Fruit fly (Drosophila melanogaster): ENCODE measurements around the gene Tpr2.
A peak's percentile ranks its signal among the peaks of the same experiment; 100 is the strongest.

Gene Tpr2

dm6 chr2L:16476517-16476916, 14.8 kb upstream of the Tpr2 start:
- TF ChIP-seq CG8478 (optimal IDR thresholded peaks at IDR 0.05) (no peak), Dll (optimal IDR thresholded peaks at IDR 0.05) (no peak), EcR (GFP tag; optimal IDR thresholded peaks at IDR 0.05) (no peak), psq (optimal IDR thresholded peaks at IDR 0.05) (no peak), usp (GFP tag; optimal IDR thresholded peaks at IDR 0.05) (no peak), pan (optimal IDR thresholded peaks at IDR 0.05) (no peak)

- TF ChIP-seq EcR (GFP tag; optimal IDR thresholded peaks at IDR 0.05) = no peak
- no peak for TF ChIP-seq pan (optimal IDR thresholded peaks at IDR 0.05)
- no peak for TF ChIP-seq Dll (optimal IDR thresholded peaks at IDR 0.05)
- no peak for TF ChIP-seq psq (optimal IDR thresholded peaks at IDR 0.05)
- TF ChIP-seq usp (GFP tag; optimal IDR thresholded peaks at IDR 0.05) = no peak
- TF ChIP-seq CG8478 (optimal IDR thresholded peaks at IDR 0.05) = peak; percentile 30
These were observed 5.7 kb upstream of the Tpr2 start, which contains the start of gene dac for dm6 chr2L:16485643-16486000. Gene dac (minus strand): TSS chr2L:16485998.

dm6 chr2L:16486001-16486793, 5.1 kb upstream of the Tpr2 start:
- TF ChIP-seq EcR (GFP tag; optimal IDR thresholded peaks at IDR 0.05) = no peak
- no peak for TF ChIP-seq psq (optimal IDR thresholded peaks at IDR 0.05)
- TF ChIP-seq CG8478 (optimal IDR thresholded peaks at IDR 0.05) = peak; percentile 69

- no peak for TF ChIP-seq pan (optimal IDR thresholded peaks at IDR 0.05)
- no peak for TF ChIP-seq Dll (optimal IDR thresholded peaks at IDR 0.05)
- no peak for TF ChIP-seq CG8478 (optimal IDR thresholded peaks at IDR 0.05)
- TF ChIP-seq usp (GFP tag; optimal IDR thresholded peaks at IDR 0.05) = no peak
These were observed 3.6 kb upstream of the Tpr2 start, which contains the start of gene Nepl8 for dm6 chr2L:16487571-16488276. Gene Nepl8 (plus strand): TSS chr2L:16488148.

- TF ChIP-seq usp (GFP tag; optimal IDR thresholded peaks at IDR 0.05) (no peak), CG8478 (optimal IDR thresholded peaks at IDR 0.05) (no peak), pan (optimal IDR thresholded peaks at IDR 0.05) (no peak), EcR (GFP tag; optimal IDR thresholded peaks at IDR 0.05) (no peak), psq (optimal IDR thresholded peaks at IDR 0.05) (no peak), Dll (optimal IDR thresholded peaks at IDR 0.05) (no peak)
These were observed 644 bp downstream of the Tpr2 start for dm6 chr2L:16491752-16492616.

- TF ChIP-seq usp (GFP tag; optimal IDR thresholded peaks at IDR 0.05) (no peak), EcR (GFP tag; optimal IDR thresholded peaks at IDR 0.05) (no peak), pan (optimal IDR thresholded peaks at IDR 0.05) (no peak), Dll (optimal IDR thresholded peaks at IDR 0.05) (no peak), CG8478 (optimal IDR thresholded peaks at IDR 0.05) (no peak), psq (optimal IDR thresholded peaks at IDR 0.05) (no peak)
These were observed 1.4 kb downstream of the Tpr2 start for dm6 chr2L:16492617-16493203.

- TF ChIP-seq EcR (GFP tag; optimal IDR thresholded peaks at IDR 0.05) (no peak), pan (optimal IDR thresholded peaks at IDR 0.05) (no peak), usp (GFP tag; optimal IDR thresholded peaks at IDR 0.05) (no peak), Dll (optimal IDR thresholded peaks at IDR 0.05) (no peak), psq (optimal IDR thresholded peaks at IDR 0.05) (no peak), CG8478 (optimal IDR thresholded peaks at IDR 0.05) (no peak)
These were observed 2.8 kb downstream of the Tpr2 start for dm6 chr2L:16493999-16494741.

dm6 chr2L:16495193-16495780, 3.9 kb downstream of the Tpr2 start:
- TF ChIP-seq EcR (GFP tag; optimal IDR thresholded peaks at IDR 0.05) (no peak), CG8478 (optimal IDR thresholded peaks at IDR 0.05) (no peak), psq (optimal IDR thresholded peaks at IDR 0.05) (no peak), pan (optimal IDR thresholded peaks at IDR 0.05) (no peak), usp (GFP tag; optimal IDR thresholded peaks at IDR 0.05) (no peak), Dll (optimal IDR thresholded peaks at IDR 0.05) (no peak)

- TF ChIP-seq pan (optimal IDR thresholded peaks at IDR 0.05) (no peak), psq (optimal IDR thresholded peaks at IDR 0.05) (no peak), CG8478 (optimal IDR thresholded peaks at IDR 0.05) (no peak), usp (GFP tag; optimal IDR thresholded peaks at IDR 0.05) (no peak), Dll (optimal IDR thresholded peaks at IDR 0.05) (no peak), EcR (GFP tag; optimal IDR thresholded peaks at IDR 0.05) (no peak)
These were observed 5.9 kb downstream of the Tpr2 start for dm6 chr2L:16497196-16497595.

dm6 chr2L:16498100-16498499, 6.8 kb downstream of the Tpr2 start:
- TF ChIP-seq usp (GFP tag; optimal IDR thresholded peaks at IDR 0.05) (no peak), EcR (GFP tag; optimal IDR thresholded peaks at IDR 0.05) (no peak), Dll (optimal IDR thresholded peaks at IDR 0.05) (no peak), psq (optimal IDR thresholded peaks at IDR 0.05) (no peak), pan (optimal IDR thresholded peaks at IDR 0.05) (no peak), CG8478 (optimal IDR thresholded peaks at IDR 0.05) (no peak)
